Worm (Caenorhabditis elegans) whole organism, early embryonic: ENCODE measurements around the gene Y42G9A.1.

Experiments used
- aly-1 ChIP-seq: sonication (generic microtip); optimal IDR thresholded peaks from 2 replicates; lab custom pipeline; 2016; ENCODE audit warnings: missing genetic modification characterization, missing compliant biosample characterization
- ama-1 ChIP-seq: fragments of 150-350 bp; optimal IDR thresholded peaks from 2 replicates; lab custom pipeline; 2014
- flt-1 ChIP-seq: fragments of 200-800 bp; sonication (Bioruptor generic); IDR thresholded peaks from 2 replicates; pipeline ENCODE4 v1.3.6; 2022; ENCODE audit warnings: missing genetic modification characterization, missing compliant biosample characterization
- pes-1 ChIP-seq: fragments of 200-800 bp; sonication (Bioruptor generic); IDR thresholded peaks from 2 replicates; pipeline ENCODE4 v1.3.6; 2022; ENCODE audit warnings: missing genetic modification reagents, missing genetic modification characterization, missing compliant biosample characterization
- scrt-1 ChIP-seq: fragments of 200-800 bp; sonication (Bioruptor generic); IDR thresholded peaks from 2 replicates; pipeline ENCODE4 v1.3.6; 2022; ENCODE audit warnings: missing genetic modification characterization, missing compliant biosample characterization
- tbx-11 ChIP-seq: fragments of 200-800 bp; sonication (Bioruptor generic); IDR thresholded peaks from 2 replicates; pipeline ENCODE4 v1.3.6; 2022; ENCODE audit warnings: missing genetic modification characterization, missing compliant biosample characterization

DNA sequence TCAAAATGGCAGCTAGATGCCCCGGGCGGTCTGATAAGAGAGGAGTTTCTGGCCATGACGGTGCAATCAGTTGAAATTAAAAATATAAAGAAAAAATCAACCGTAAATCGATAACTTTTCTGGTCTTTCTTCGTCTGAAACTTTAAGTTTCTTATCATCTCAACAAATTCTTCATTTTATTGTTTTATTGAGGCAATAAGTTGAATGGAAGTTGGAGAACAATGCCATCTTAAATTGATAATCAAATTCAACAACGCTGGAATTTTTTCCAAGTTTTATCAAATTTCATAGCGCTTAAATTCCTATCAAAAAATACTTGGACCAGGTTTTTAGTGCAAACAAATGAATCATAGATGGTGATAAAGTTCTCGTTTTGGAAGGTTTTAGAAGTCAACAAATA, 32.8 kb upstream of the Y42G9A.1 start:
- TF ChIP-seq tbx-11 (GFP tag; lab: Robert Waterston, UW) = no peak
- TF ChIP-seq ama-1 (lab: Kevin White, UChicago) = no peak
- no peak for TF ChIP-seq flt-1 (GFP tag; lab: Robert Waterston, UW)
- no peak for TF ChIP-seq scrt-1
- no peak for TF ChIP-seq aly-1 (tag; lab: Kevin White, UChicago)
- no peak for TF ChIP-seq pes-1 (GFP tag; lab: Robert Waterston, UW)
